Worm (Caenorhabditis elegans): Measurements from ENCODE around the gene F16F9.4.
A peak's percentile ranks its signal among the peaks of the same experiment; 100 is the strongest.

F16F9.4 gene

ce11 chrX:8426160-8426712 lies 36.9 kb downstream of the F16F9.4 start:
- TF ChIP-seq ref-2 (tag; optimal IDR thresholded peaks at IDR 0.05) (no peak), hlh-15 (tag; optimal IDR thresholded peaks at IDR 0.05) (no peak), sox-4 (tag; optimal IDR thresholded peaks at IDR 0.05) (no peak), ets-4 (tag; optimal IDR thresholded peaks at IDR 0.05) (no peak), nfya-1 (tag; optimal IDR thresholded peaks at IDR 0.05) (peak; percentile 32), ceh-2 (tag; optimal IDR thresholded peaks at IDR 0.05) (peak; percentile 5), ttx-3 (tag; optimal IDR thresholded peaks at IDR 0.05) (no peak), ahr-1 (tag; optimal IDR thresholded peaks at IDR 0.05) (no peak), gmeb-2 (tag; optimal IDR thresholded peaks at IDR 0.05) (no peak), mec-3 (tag; optimal IDR thresholded peaks at IDR 0.05; ENCODE audit: borderline replicate concordance) (no peak), ceh-31 (tag; optimal IDR thresholded peaks at IDR 0.05) (peak; percentile 64), rnt-1 (tag; optimal IDR thresholded peaks at IDR 0.05) (no peak), Y22D7AL.16 (tag; optimal IDR thresholded peaks at IDR 0.05) (no peak), ceh-45 (GFP tag; IDR thresholded peaks at IDR 0.05) (no peak), unc-3 (GFP tag; conservative IDR thresholded peaks at IDR 0.05) (no peak), unc-3 (tag; optimal IDR thresholded peaks at IDR 0.05) (no peak), ztf-16 (tag; optimal IDR thresholded peaks at IDR 0.05) (no peak), hlh-8 (tag; optimal IDR thresholded peaks at IDR 0.05) (no peak), ceh-18 (tag; optimal IDR thresholded peaks at IDR 0.05) (no peak), tbx-7 (tag; optimal IDR thresholded peaks at IDR 0.05) (no peak), fkh-10 (GFP tag; optimal IDR thresholded peaks at IDR 0.05) (no peak), pros-1 (tag; optimal IDR thresholded peaks at IDR 0.05) (no peak), sox-2 (GFP tag; IDR thresholded peaks at IDR 0.05) (peak; percentile 88), ceh-30 (tag; optimal IDR thresholded peaks at IDR 0.05) (no peak), C38D4.7 (GFP tag; optimal IDR thresholded peaks at IDR 0.05) (no peak)

ce11 chrX:8424286-8424685 lies 38.9 kb downstream of the F16F9.4 start:
- TF ChIP-seq hlh-8 (tag; optimal IDR thresholded peaks at IDR 0.05) (no peak), ets-4 (tag; optimal IDR thresholded peaks at IDR 0.05) (no peak), ttx-3 (tag; optimal IDR thresholded peaks at IDR 0.05) (no peak), lin-11 (tag; optimal IDR thresholded peaks at IDR 0.05) (no peak), dmd-4 (tag; optimal IDR thresholded peaks at IDR 0.05; ENCODE audit: borderline replicate concordance) (no peak), C38D4.7 (GFP tag; optimal IDR thresholded peaks at IDR 0.05) (no peak), ceh-6 (GFP tag; optimal IDR thresholded peaks at IDR 0.05) (no peak), pqm-1 (tag; optimal IDR thresholded peaks at IDR 0.05) (no peak)

ce11 chrX:8423633-8424032 lies 39.5 kb downstream of the F16F9.4 start, which contains the start of gene tth-1:
TSS of gene tth-1 (minus strand) at chrX:8423733.
- TF ChIP-seq K02D7.2 (tag; optimal IDR thresholded peaks at IDR 0.05) (no peak), ama-1 (optimal IDR thresholded peaks at IDR 0.05) (no peak), npax-4 (tag; optimal IDR thresholded peaks at IDR 0.05) (no peak), hlh-13 (GFP tag; optimal IDR thresholded peaks at IDR 0.05) (no peak), pqm-1 (tag; optimal IDR thresholded peaks at IDR 0.05) (no peak), ztf-16 (tag; optimal IDR thresholded peaks at IDR 0.05) (no peak), hlh-6 (tag; optimal IDR thresholded peaks at IDR 0.05) (no peak), ceh-31 (tag; optimal IDR thresholded peaks at IDR 0.05) (no peak), ceh-18 (tag; optimal IDR thresholded peaks at IDR 0.05) (no peak), pat-9 (tag; optimal IDR thresholded peaks at IDR 0.05) (no peak), ref-2 (tag; optimal IDR thresholded peaks at IDR 0.05) (no peak), che-1 (tag; optimal IDR thresholded peaks at IDR 0.05) (no peak), lim-6 (tag; optimal IDR thresholded peaks at IDR 0.05) (no peak), C08G9.2 (tag; optimal IDR thresholded peaks at IDR 0.05) (no peak), ahr-1 (tag; optimal IDR thresholded peaks at IDR 0.05) (no peak), ceh-2 (tag; optimal IDR thresholded peaks at IDR 0.05) (no peak)

ce11 chrX:8423199-8423598 lies 40.0 kb downstream of the F16F9.4 start:
- TF ChIP-seq npax-4 (tag; optimal IDR thresholded peaks at IDR 0.05) (no peak), rnt-1 (tag; optimal IDR thresholded peaks at IDR 0.05) (no peak), ztf-16 (tag; optimal IDR thresholded peaks at IDR 0.05) (no peak), C38D4.7 (GFP tag; optimal IDR thresholded peaks at IDR 0.05) (no peak), K02D7.2 (tag; optimal IDR thresholded peaks at IDR 0.05) (no peak), pag-3 (tag; optimal IDR thresholded peaks at IDR 0.05; ENCODE audit: borderline replicate concordance) (no peak), hlh-15 (tag; optimal IDR thresholded peaks at IDR 0.05) (no peak), lin-11 (tag; optimal IDR thresholded peaks at IDR 0.05) (no peak)
